Worm (Caenorhabditis elegans) whole organism, L1 larva: Measurements from ENCODE around the gene F44E2.10.

Experiments used
- C16A3.4 ChIP-seq: fragments of 150-350 bp; optimal IDR thresholded peaks from 2 replicates; lab custom pipeline; 2014; ENCODE audit warnings: missing biosample characterization, missing genetic modification characterization
- aly-2 ChIP-seq: fragments of 150-350 bp; optimal IDR thresholded peaks from 2 replicates; lab custom pipeline; 2014; ENCODE audit warnings: missing biosample characterization, missing genetic modification characterization
- blmp-1 ChIP-seq: fragments of 150-350 bp; optimal IDR thresholded peaks from 2 replicates; lab custom pipeline; 2014; ENCODE audit warnings: missing biosample characterization, missing genetic modification characterization
- ceh-8 ChIP-seq: fragments of 200-800 bp; sonication (Bioruptor generic); optimal IDR thresholded peaks from 2 replicates; lab custom pipeline; 2018; ENCODE audit warnings: mild to moderate bottlenecking, missing genetic modification characterization, moderate library complexity, missing compliant biosample characterization
- ceh-82 ChIP-seq, 3 experiments: fragments of 150-350 bp in 1 of 3; sonication (generic microtip) in 2 of 3; optimal IDR thresholded peaks; 2 replicates each; lab custom pipeline; 2014 to 2017; ENCODE audit warnings: missing biosample characterization in 3 of 3, missing genetic modification characterization in 3 of 3
- dpl-1 ChIP-seq, 3 experiments: fragments of 150-350 bp in 2 of 3; sonication (generic microtip) in 1 of 3; optimal IDR thresholded peaks; 2 replicates each; lab custom pipeline; 2014 to 2017; ENCODE audit warnings: missing biosample characterization in 3 of 3, missing genetic modification characterization in 3 of 3, missing genetic modification reagents in 3 of 3
- dsc-1 ChIP-seq: sonication (generic microtip); optimal IDR thresholded peaks from 2 replicates; lab custom pipeline; 2016; ENCODE audit warnings: mild to moderate bottlenecking, missing genetic modification characterization, missing compliant biosample characterization
- efl-1 ChIP-seq, 4 experiments: fragments of 150-350 bp; optimal IDR thresholded peaks in 3 of 4; peaks in 1 of 4; 1 replicate in 1 of 4; 2 replicates in 3 of 4; lab custom pipeline; 2014; ENCODE audit warnings: missing biosample characterization in 2 of 4, missing genetic modification characterization in 2 of 4, missing genetic modification reagents in 2 of 4
- egl-27 ChIP-seq, 2 experiments: fragments of 150-350 bp in 1 of 2; sonication (generic microtip); optimal IDR thresholded peaks; 3 replicates each; lab custom pipeline; 2017 to 2018; ENCODE audit warnings: missing biosample characterization in 2 of 2, missing genetic modification characterization in 2 of 2, missing genetic modification reagents in 2 of 2
- elt-2 ChIP-seq: sonication (generic microtip); optimal IDR thresholded peaks from 2 replicates; lab custom pipeline; 2016; ENCODE audit warnings: missing genetic modification characterization, mild to moderate bottlenecking, inconsistent platforms, missing compliant biosample characterization, missing genetic modification reagents
- elt-3 ChIP-seq, 6 experiments: fragments of 150-350 bp in 1 of 6; sonication (generic microtip); optimal IDR thresholded peaks; 2 replicates each; lab custom pipeline; 2017 to 2018; ENCODE audit warnings: missing biosample characterization in 6 of 6, missing genetic modification characterization in 6 of 6, inconsistent platforms in 1 of 6
- fkh-10 ChIP-seq: sonication (generic microtip); optimal IDR thresholded peaks from 2 replicates; lab custom pipeline; 2017; ENCODE audit warnings: missing biosample characterization, missing genetic modification reagents, missing genetic modification characterization
- fkh-8 ChIP-seq: sonication (generic microtip); optimal IDR thresholded peaks from 2 replicates; lab custom pipeline; 2016; ENCODE audit warnings: mild to moderate bottlenecking, missing genetic modification characterization, missing compliant biosample characterization
- fos-1 ChIP-seq: fragments of 150-350 bp; optimal IDR thresholded peaks from 2 replicates; lab custom pipeline; 2014; ENCODE audit warnings: missing biosample characterization, missing genetic modification characterization
- irx-1 ChIP-seq: sonication (generic microtip); optimal IDR thresholded peaks from 2 replicates; lab custom pipeline; 2016; ENCODE audit warnings: missing genetic modification characterization, missing compliant biosample characterization
- isw-1 ChIP-seq: fragments of 200-800 bp; sonication (Bioruptor generic); IDR thresholded peaks from 2 replicates; pipeline ENCODE4 v1.3.6; 2022; ENCODE audit warnings: missing genetic modification characterization, missing compliant biosample characterization
- lin-13 ChIP-seq: fragments of 150-350 bp; optimal IDR thresholded peaks from 2 replicates; lab custom pipeline; 2014; ENCODE audit warnings: missing biosample characterization, missing genetic modification reagents, missing genetic modification characterization
- lin-35 ChIP-seq, 2 experiments: fragments of 150-350 bp; optimal IDR thresholded peaks; 2 replicates each; lab custom pipeline; 2014; ENCODE audit warnings: missing biosample characterization in 2 of 2, missing genetic modification characterization in 2 of 2, missing genetic modification reagents in 2 of 2
- lir-3 ChIP-seq: sonication (generic microtip); optimal IDR thresholded peaks from 2 replicates; lab custom pipeline; 2016; ENCODE audit warnings: mild to moderate bottlenecking, missing genetic modification characterization, moderate library complexity, missing compliant biosample characterization; ENCODE audit not compliant: poor library complexity
- mab-9 ChIP-seq: fragments of 200-800 bp; sonication (Bioruptor generic); IDR thresholded peaks from 2 replicates; pipeline ENCODE4 v1.3.6; 2022; ENCODE audit warnings: missing genetic modification reagents, missing genetic modification characterization, missing compliant biosample characterization
- mef-2 ChIP-seq: fragments of 150-350 bp; optimal IDR thresholded peaks from 2 replicates; lab custom pipeline; 2014; ENCODE audit warnings: missing biosample characterization, missing genetic modification characterization
- mep-1 ChIP-seq: fragments of 150-350 bp; optimal IDR thresholded peaks from 2 replicates; lab custom pipeline; 2014; ENCODE audit warnings: missing biosample characterization, missing genetic modification characterization
- nhr-11 ChIP-seq: fragments of 150-350 bp; optimal IDR thresholded peaks from 2 replicates; lab custom pipeline; 2014; ENCODE audit warnings: missing biosample characterization, missing genetic modification characterization
- nhr-12 ChIP-seq: sonication (generic microtip); optimal IDR thresholded peaks from 2 replicates; lab custom pipeline; 2017; ENCODE audit warnings: missing biosample characterization, missing genetic modification characterization
- nhr-19 ChIP-seq: fragments of 200-800 bp; sonication (Bioruptor generic); conservative IDR thresholded peaks from 2 replicates; pipeline ENCODE4 v1.3.6; 2022; ENCODE audit warnings: missing genetic modification characterization, missing compliant biosample characterization
- nhr-20 ChIP-seq: sonication (generic microtip); optimal IDR thresholded peaks from 2 replicates; lab custom pipeline; 2016; ENCODE audit warnings: mild to moderate bottlenecking, missing genetic modification characterization, missing compliant biosample characterization
- nhr-237 ChIP-seq: fragments of 150-350 bp; optimal IDR thresholded peaks from 2 replicates; lab custom pipeline; 2014; ENCODE audit warnings: missing biosample characterization, missing genetic modification characterization
- nhr-28 ChIP-seq: fragments of 150-350 bp; optimal IDR thresholded peaks from 2 replicates; lab custom pipeline; 2014; ENCODE audit warnings: missing biosample characterization, missing genetic modification characterization
- nhr-47 ChIP-seq: sonication (generic microtip); optimal IDR thresholded peaks from 2 replicates; lab custom pipeline; 2016; ENCODE audit warnings: mild to moderate bottlenecking, missing genetic modification characterization, moderate library complexity, missing compliant biosample characterization
- nhr-71 ChIP-seq: sonication (generic microtip); optimal IDR thresholded peaks from 2 replicates; lab custom pipeline; 2016; ENCODE audit warnings: mild to moderate bottlenecking, missing genetic modification characterization, moderate library complexity, missing compliant biosample characterization
- nhr-84 ChIP-seq: sonication (generic microtip); optimal IDR thresholded peaks from 2 replicates; lab custom pipeline; 2017; ENCODE audit warnings: missing biosample characterization, missing genetic modification characterization
- nhr-85 ChIP-seq: sonication (generic microtip); peaks from one replicate; lab custom pipeline; 2016; ENCODE audit warnings: missing genetic modification characterization, inconsistent platforms, missing compliant biosample characterization
- pax-3 ChIP-seq: fragments of 200-800 bp; sonication (Bioruptor generic); optimal IDR thresholded peaks from 2 replicates; lab custom pipeline; 2018; ENCODE audit warnings: mild to moderate bottlenecking, missing genetic modification characterization, moderate library complexity, missing compliant biosample characterization
- pqm-1 ChIP-seq: sonication (generic microtip); optimal IDR thresholded peaks from 3 replicates; lab custom pipeline; 2017; ENCODE audit warnings: missing biosample characterization, missing genetic modification characterization
- rnt-1 ChIP-seq: sonication (generic microtip); optimal IDR thresholded peaks from 2 replicates; lab custom pipeline; 2016; ENCODE audit warnings: mild to moderate bottlenecking, missing genetic modification characterization, moderate library complexity, missing compliant biosample characterization
- snpc-4 ChIP-seq: fragments of 150-350 bp; optimal IDR thresholded peaks from 2 replicates; lab custom pipeline; 2014; ENCODE audit warnings: missing biosample characterization, missing genetic modification characterization
- sptf-1 ChIP-seq: fragments of 150-350 bp; optimal IDR thresholded peaks from 2 replicates; lab custom pipeline; 2014; ENCODE audit warnings: missing biosample characterization, missing genetic modification characterization
- sup-37 ChIP-seq: fragments of 200-800 bp; sonication (Bioruptor generic); optimal IDR thresholded peaks from 2 replicates; lab custom pipeline; 2018; ENCODE audit warnings: mild to moderate bottlenecking, missing genetic modification characterization, missing compliant biosample characterization
- tlp-1 ChIP-seq: fragments of 150-350 bp; optimal IDR thresholded peaks from 2 replicates; lab custom pipeline; 2014; ENCODE audit warnings: missing biosample characterization, missing genetic modification characterization
- unc-30 ChIP-seq: sonication (generic microtip); optimal IDR thresholded peaks from 2 replicates; lab custom pipeline; 2017; ENCODE audit warnings: missing biosample characterization, missing genetic modification characterization
- unc-86 ChIP-seq: sonication (generic microtip); optimal IDR thresholded peaks from 2 replicates; lab custom pipeline; 2016; ENCODE audit warnings: missing genetic modification characterization, missing compliant biosample characterization
- unc-98 ChIP-seq: fragments of 200-800 bp; sonication (Bioruptor generic); IDR thresholded peaks from 2 replicates; pipeline ENCODE4 v1.3.6; 2022; ENCODE audit warnings: missing genetic modification characterization, missing compliant biosample characterization
- vab-15 ChIP-seq: sonication (generic microtip); optimal IDR thresholded peaks from 2 replicates; lab custom pipeline; 2017; ENCODE audit warnings: missing genotype, mild to moderate bottlenecking, missing genetic modification characterization, missing compliant biosample characterization
- xbp-1 ChIP-seq: sonication (generic microtip); optimal IDR thresholded peaks from 2 replicates; lab custom pipeline; 2016; ENCODE audit warnings: missing genetic modification characterization, missing compliant biosample characterization
- ztf-11 ChIP-seq, 2 experiments: sonication (generic microtip); optimal IDR thresholded peaks; 2 replicates each; lab custom pipeline; 2016 to 2017; ENCODE audit warnings: missing genetic modification characterization in 2 of 2, missing biosample characterization in 1 of 2, missing compliant biosample characterization in 1 of 2

Gene F44E2.10

DNA sequence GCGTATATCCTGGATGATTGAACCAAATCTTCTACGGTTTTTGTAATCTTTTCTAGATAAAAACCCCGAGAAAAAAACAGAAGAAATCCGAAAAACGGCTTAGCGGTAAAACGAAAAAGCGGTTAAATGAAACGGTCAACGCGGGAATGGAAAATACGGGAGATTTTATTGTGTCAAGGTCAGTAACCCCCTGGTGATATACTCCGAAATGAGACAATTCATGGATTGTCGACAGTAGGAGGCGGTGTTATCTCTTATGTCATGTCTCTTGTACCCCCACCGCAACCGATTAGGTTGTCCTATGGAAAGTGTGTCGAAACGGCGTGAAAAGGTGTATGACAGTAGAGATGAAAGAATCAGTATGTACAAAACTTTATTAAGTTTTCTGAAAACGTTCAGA is 13.2 kb upstream of the F44E2.10 start:
- TF ChIP-seq blmp-1 (tag; lab: Kevin White, UChicago) (peak; percentile 81), nhr-85 (tag; lab: Kevin White, UChicago) (no peak)

DNA sequence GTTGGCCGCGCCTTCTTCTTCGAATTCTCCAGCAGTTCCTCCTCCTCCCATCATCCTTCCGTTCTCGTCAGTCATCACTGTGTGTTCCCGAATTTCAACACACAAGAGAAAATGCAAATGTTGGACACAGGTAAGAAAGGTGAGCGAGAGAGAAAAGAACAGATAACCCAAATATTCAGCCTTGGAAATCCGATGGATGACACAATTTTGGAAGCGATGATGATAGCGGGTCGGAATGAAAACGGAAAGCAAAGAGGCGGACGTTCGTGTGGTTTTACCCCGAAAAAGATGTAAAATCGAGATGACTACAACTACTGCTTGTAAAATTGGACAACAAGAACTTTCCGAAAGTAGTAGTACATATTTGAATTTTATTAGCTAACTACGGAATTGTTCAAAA is 8.9 kb upstream of the F44E2.10 start:
- TF ChIP-seq nhr-11 (tag; lab: Kevin White, UChicago) (no peak), blmp-1 (tag; lab: Kevin White, UChicago) (peak; percentile 73)

DNA sequence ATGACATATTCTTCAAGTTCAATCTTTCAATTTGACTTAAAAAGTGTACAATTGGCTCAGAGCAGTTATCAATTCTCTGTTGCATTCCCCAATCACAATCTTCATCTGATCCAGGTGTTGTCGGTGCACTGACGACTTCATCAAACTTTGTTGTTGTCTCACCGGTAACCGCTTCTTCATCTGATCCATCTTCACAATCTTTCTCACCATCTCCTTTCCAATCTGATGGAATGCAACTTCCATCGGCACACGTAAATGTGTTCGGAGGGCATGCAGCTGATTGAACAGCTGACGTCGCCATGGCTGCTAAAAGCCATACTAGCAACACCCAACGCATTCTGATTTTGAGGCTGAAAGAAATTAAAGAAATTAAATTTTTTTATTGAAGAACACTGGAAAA is 7.2 kb upstream of the F44E2.10 start, which contains the start of gene F44E2.4:
TSS of gene F44E2.4 (minus strand) at position 350 of the 400 bp plus-strand sequence.
- TF ChIP-seq aly-2 (tag; lab: Kevin White, UChicago) (no peak), lin-35 (GFP tag; optimal IDR thresholded peaks at IDR 0.05; lab: Kevin White, UChicago) (no peak), nhr-237 (no peak)
- TF ChIP-seq, all 84 proteins: peak for 0

DNA sequence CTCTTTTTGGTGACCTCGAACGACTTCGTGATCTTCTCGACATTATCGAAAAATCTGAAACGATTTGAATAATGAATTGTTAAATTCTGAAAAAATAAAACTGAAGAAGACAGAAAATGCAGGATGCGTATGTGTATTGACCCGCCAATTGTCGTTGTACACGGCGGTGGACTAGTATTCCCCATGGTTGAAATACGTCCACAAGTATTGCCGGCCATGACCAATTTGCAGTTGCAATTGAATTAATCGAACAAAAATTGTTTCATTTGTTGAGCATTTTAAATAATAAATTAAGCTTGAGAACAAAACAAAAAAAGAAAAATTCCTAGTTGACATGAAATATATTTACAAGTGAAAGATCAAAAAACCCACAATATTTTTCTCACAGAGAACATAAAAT is 1.7 kb downstream of the F44E2.10 start, which contains the start of gene F44E2.3:
TSS of gene F44E2.3 (minus strand) at position 61 of the 400 bp plus-strand sequence.
- TF ChIP-seq mef-2 (tag; lab: Kevin White, UChicago) (no peak), ceh-8 (GFP tag; lab: Kevin White, UChicago) (no peak), fkh-10 (no peak), ceh-82 (tag; optimal IDR thresholded peaks at IDR 0.05; lab: Kevin White, UChicago) (no peak), nhr-71 (tag; lab: Kevin White, UChicago) (no peak), pqm-1 (tag; lab: Kevin White, UChicago) (no peak), sptf-1 (tag; lab: Kevin White, UChicago) (no peak), elt-3 (tag; optimal IDR thresholded peaks at IDR 0.05; lab: Kevin White, UChicago) (no peak), tlp-1 (tag; lab: Kevin White, UChicago) (no peak), nhr-12 (tag; lab: Kevin White, UChicago) (no peak), lir-3 (tag; lab: Kevin White, UChicago) (peak; percentile 10), unc-86 (tag; lab: Kevin White, UChicago) (no peak), nhr-11 (tag; lab: Kevin White, UChicago) (no peak), pax-3 (tag; lab: Kevin White, UChicago) (no peak), lin-35 (GFP tag; optimal IDR thresholded peaks at IDR 0.05; lab: Kevin White, UChicago) (peak; percentile 22 to 38), lin-13 (no peak), fkh-8 (tag; lab: Kevin White, UChicago) (no peak), nhr-28 (tag; lab: Kevin White, UChicago) (no peak), isw-1 (GFP tag; lab: Robert Waterston, UW) (no peak), sup-37 (no peak), blmp-1 (tag; lab: Kevin White, UChicago) (peak; percentile 28), dpl-1 (GFP tag; optimal IDR thresholded peaks at IDR 0.05; lab: Kevin White, UChicago) (peak in 2 of 3 experiments; percentile 18 to 42), nhr-85 (tag; lab: Kevin White, UChicago) (no peak), elt-2 (tag; lab: Kevin White, UChicago) (no peak), C16A3.4 (tag; lab: Kevin White, UChicago) (no peak), unc-30 (tag; lab: Kevin White, UChicago) (no peak), egl-27 (tag; optimal IDR thresholded peaks at IDR 0.05; lab: Kevin White, UChicago) (no peak), rnt-1 (tag; lab: Kevin White, UChicago) (no peak), dsc-1 (tag; lab: Kevin White, UChicago) (no peak), nhr-84 (tag; lab: Kevin White, UChicago) (no peak), mab-9 (GFP tag; lab: Robert Waterston, UW) (no peak), fos-1 (tag; lab: Kevin White, UChicago) (no peak), vab-15 (no peak), mep-1 (peak; percentile 19), unc-98 (GFP tag; lab: Robert Waterston, UW) (no peak), nhr-19 (GFP tag; lab: Robert Waterston, UW) (no peak), nhr-237 (no peak), snpc-4 (tag; lab: Kevin White, UChicago) (no peak), aly-2 (tag; lab: Kevin White, UChicago) (no peak), irx-1 (tag; lab: Kevin White, UChicago) (no peak), nhr-20 (no peak), nhr-47 (tag; lab: Kevin White, UChicago) (no peak), efl-1 (optimal IDR thresholded peaks at IDR 0.05; lab: Kevin White, UChicago) (peak; percentile 28), efl-1 (GFP tag; optimal IDR thresholded peaks at IDR 0.05 in 1 of 2; lab: Kevin White, UChicago) (peak in 1 of 2 experiments; percentile 28), ztf-11 (tag; optimal IDR thresholded peaks at IDR 0.05; lab: Kevin White, UChicago) (no peak), xbp-1 (tag; lab: Kevin White, UChicago) (no peak)
